Worm (Caenorhabditis elegans) whole organism, midembryonic: ENCODE data around the gene trpp-11.

Experiments used
- T22C8.4 ChIP-seq: fragments of 200-800 bp; sonication (Bioruptor generic); IDR thresholded peaks from 2 replicates; pipeline ENCODE4 v1.3.6; 2022; ENCODE audit warnings: missing genetic modification characterization, missing compliant biosample characterization
- cog-1 ChIP-seq: sonication (generic microtip); optimal IDR thresholded peaks from 2 replicates; lab custom pipeline; 2016; ENCODE audit warnings: missing genetic modification characterization, missing compliant biosample characterization
- flt-1 ChIP-seq: fragments of 200-800 bp; sonication (Bioruptor generic); IDR thresholded peaks from 2 replicates; pipeline ENCODE4 v1.3.6; 2022; ENCODE audit warnings: missing genetic modification characterization, missing compliant biosample characterization
- klf-2 ChIP-seq: fragments of 200-800 bp; sonication (Bioruptor generic); conservative IDR thresholded peaks from 2 replicates; pipeline ENCODE4 v1.3.6; 2022; ENCODE audit warnings: missing genetic modification reagents, missing genetic modification characterization, missing compliant biosample characterization
- med-1 ChIP-seq: sonication (generic microtip); optimal IDR thresholded peaks from 2 replicates; lab custom pipeline; 2017; ENCODE audit warnings: missing genetic modification characterization, mild to moderate bottlenecking, missing compliant biosample characterization, antibody characterized with exemption, missing genetic modification reagents; ENCODE audit not compliant: insufficient read depth
- ref-1 ChIP-seq: fragments of 200-800 bp; sonication (Bioruptor generic); conservative IDR thresholded peaks from 2 replicates; pipeline ENCODE4 v1.3.6; 2022; ENCODE audit warnings: missing genetic modification reagents, missing genetic modification characterization, missing compliant biosample characterization
- tab-1 ChIP-seq: fragments of 200-800 bp; sonication (Bioruptor generic); IDR thresholded peaks from 2 replicates; pipeline ENCODE4 v1.3.6; 2022; ENCODE audit warnings: missing genetic modification characterization, missing compliant biosample characterization
- ztf-23 ChIP-seq: fragments of 200-800 bp; sonication (Bioruptor generic); IDR thresholded peaks from 2 replicates; pipeline ENCODE4 v1.3.6; 2022; ENCODE audit warnings: missing genetic modification reagents, missing genetic modification characterization, missing compliant biosample characterization
- ztf-29 ChIP-seq: fragments of 200-800 bp; sonication (Bioruptor generic); IDR thresholded peaks from 2 replicates; pipeline ENCODE4 v1.3.6; 2022; ENCODE audit warnings: missing genetic modification reagents, missing genetic modification characterization, missing compliant biosample characterization

Gene trpp-11

DNA sequence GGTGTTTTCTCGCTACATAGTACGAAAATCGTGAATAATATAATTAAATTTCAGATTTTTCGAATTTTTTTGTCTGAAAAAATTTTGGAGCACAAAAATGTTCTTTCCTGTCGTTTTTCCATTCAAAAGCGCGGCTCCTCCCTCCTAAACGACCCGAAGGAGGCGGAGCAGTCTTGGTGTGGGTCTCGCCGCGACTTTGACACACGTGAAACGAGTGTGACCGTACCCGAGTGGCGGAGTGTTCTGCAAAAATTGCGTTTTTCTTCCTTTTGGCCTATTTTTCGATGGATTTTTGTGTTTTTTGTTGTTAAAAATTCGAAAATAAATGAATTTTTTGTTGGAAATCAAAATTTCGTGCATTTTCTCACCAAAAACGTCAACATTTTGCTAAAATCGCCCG is 1.3 kb upstream of the trpp-11 start, which contains the start of gene snt-2:
snt-2 (minus strand) TSS at position 139 of the 400 bp plus-strand sequence.
- TF ChIP-seq flt-1 (GFP tag; lab: Robert Waterston, UW) = 0 out of 2 replicates have a peak, but pooled peaks have one; percentile 41
- no peak for TF ChIP-seq cog-1 (tag; lab: Kevin White, UChicago)

- TF ChIP-seq T22C8.4 (GFP tag; lab: Robert Waterston, UW) (peak; percentile 71), klf-2 (GFP tag; lab: Robert Waterston, UW) (no peak)
Measured at ce11 chrIII:794000-794399, 936 bp upstream of the trpp-11 start, which contains the start of gene rps-29. TSS of gene rps-29 (plus strand) at chrIII:794300.

ce11 chrIII:797507-797906 is 2.6 kb downstream of the trpp-11 start:
- TF ChIP-seq med-1 (GFP tag; lab: Kevin White, UChicago) = no peak
- TF ChIP-seq cog-1 (tag; lab: Kevin White, UChicago) = no peak
- no peak for TF ChIP-seq ref-1 (GFP tag; lab: Robert Waterston, UW)
- no peak for TF ChIP-seq ztf-29 (GFP tag; lab: Robert Waterston, UW)
- no peak for TF ChIP-seq ztf-23 (GFP tag; lab: Robert Waterston, UW)
- TF ChIP-seq klf-2 (GFP tag; lab: Robert Waterston, UW) = no peak
- no peak for TF ChIP-seq flt-1 (GFP tag; lab: Robert Waterston, UW)
- no peak for TF ChIP-seq T22C8.4 (GFP tag; lab: Robert Waterston, UW)
- TF ChIP-seq tab-1 (GFP tag; lab: Robert Waterston, UW) = no peak

DNA sequence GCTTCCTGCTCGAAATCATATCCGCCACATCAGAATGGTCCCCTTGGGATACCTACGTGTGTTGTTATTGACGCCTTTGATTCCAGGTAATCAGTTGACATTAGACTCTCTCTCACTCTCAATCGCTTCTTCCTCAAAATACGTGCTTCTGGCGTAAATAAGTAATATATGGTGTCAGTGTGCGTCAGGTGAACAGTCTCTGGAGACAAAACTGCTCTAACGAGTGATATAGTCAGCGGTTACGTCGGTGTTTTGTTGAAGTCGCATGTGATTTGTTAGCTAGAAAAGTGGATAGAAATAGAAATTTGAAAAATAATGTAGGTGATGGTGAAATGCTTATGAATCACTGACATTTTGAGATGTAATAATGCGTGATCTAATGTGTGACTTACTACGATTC is 7.1 kb downstream of the trpp-11 start:
- TF ChIP-seq ref-1 (GFP tag; lab: Robert Waterston, UW) = no peak

ce11 chrIII:811544-811943 is 16.6 kb downstream of the trpp-11 start, which contains the start of gene daf-7:
TSS of gene daf-7 (plus strand) at chrIII:811844.
- no peak for TF ChIP-seq tab-1 (GFP tag; lab: Robert Waterston, UW)

DNA sequence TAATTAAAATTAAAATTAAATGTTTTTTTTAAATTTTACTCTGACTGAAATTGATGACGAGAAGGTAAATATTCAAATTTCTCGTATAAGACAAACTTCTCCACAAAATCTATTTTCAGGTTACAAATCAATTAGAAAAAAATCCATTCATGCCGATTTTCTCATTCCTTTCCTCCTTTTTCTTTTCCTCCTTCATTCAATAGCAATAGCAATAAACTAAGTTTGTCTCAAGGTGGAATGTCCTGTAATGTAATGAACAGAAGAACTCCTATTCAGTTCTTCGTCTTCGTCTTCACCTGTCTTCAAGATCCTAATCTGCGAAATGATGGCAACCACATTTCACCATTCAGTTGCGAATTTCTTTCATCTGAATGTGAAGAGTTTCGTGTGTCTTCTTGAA is 20.9 kb downstream of the trpp-11 start, which contains the start of gene dac-1:
dac-1 (plus strand) TSS at position 301 of the 400 bp plus-strand sequence.
- no peak for TF ChIP-seq ztf-29 (GFP tag; lab: Robert Waterston, UW)
- no peak for TF ChIP-seq klf-2 (GFP tag; lab: Robert Waterston, UW)
- no peak for TF ChIP-seq ztf-23 (GFP tag; lab: Robert Waterston, UW)
- TF ChIP-seq cog-1 (tag; lab: Kevin White, UChicago) = no peak
- no peak for TF ChIP-seq med-1 (GFP tag; lab: Kevin White, UChicago)
- no peak for TF ChIP-seq flt-1 (GFP tag; lab: Robert Waterston, UW)
- TF ChIP-seq tab-1 (GFP tag; lab: Robert Waterston, UW) = no peak
- no peak for TF ChIP-seq ref-1 (GFP tag; lab: Robert Waterston, UW)
- TF ChIP-seq T22C8.4 (GFP tag; lab: Robert Waterston, UW) = no peak

ce11 chrIII:819313-819712 is 24.4 kb downstream of the trpp-11 start:
- TF ChIP-seq cog-1 (tag; lab: Kevin White, UChicago) (no peak), med-1 (GFP tag; lab: Kevin White, UChicago) (no peak), flt-1 (GFP tag; lab: Robert Waterston, UW) (no peak), ztf-29 (GFP tag; lab: Robert Waterston, UW) (no peak), ref-1 (GFP tag; lab: Robert Waterston, UW) (no peak), T22C8.4 (GFP tag; lab: Robert Waterston, UW) (no peak), klf-2 (GFP tag; lab: Robert Waterston, UW) (no peak), tab-1 (GFP tag; lab: Robert Waterston, UW) (no peak), ztf-23 (GFP tag; lab: Robert Waterston, UW) (no peak)

DNA sequence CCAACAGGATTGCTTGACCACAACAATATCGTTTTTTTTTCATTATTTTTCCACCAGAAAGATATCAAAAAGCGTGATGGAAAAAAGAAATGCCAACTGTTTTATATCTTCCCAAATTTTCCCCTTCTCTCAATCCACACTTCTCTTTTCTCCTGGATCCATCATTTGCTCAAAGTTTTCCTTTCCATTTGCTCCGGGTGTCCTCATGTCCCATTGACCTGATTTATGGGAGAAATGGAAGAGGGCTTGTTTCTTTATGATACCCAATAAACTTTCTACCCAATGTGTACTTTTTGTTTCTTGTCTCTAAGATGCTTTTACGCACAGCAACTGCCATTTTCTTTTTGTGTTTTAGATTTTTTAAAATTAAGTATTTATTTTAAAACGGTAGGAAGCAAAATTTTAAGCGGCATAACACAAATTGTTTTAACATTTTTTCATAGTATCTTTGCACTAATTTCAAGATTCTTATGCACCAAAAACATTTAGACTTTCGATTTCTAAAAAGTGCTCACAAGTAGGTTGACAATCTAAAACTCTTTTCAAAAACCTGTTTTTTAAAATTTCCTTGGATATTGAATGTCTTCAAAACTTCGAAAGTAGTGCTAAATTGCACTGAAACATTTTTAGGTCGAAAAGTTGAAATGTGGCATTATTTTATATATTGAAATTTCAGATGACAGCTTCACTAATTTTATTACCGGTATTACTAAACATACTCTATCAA is 27.8 kb downstream of the trpp-11 start, which contains the start of gene clec-149:
clec-149 (plus strand) TSS at position 677 of the 727 bp plus-strand sequence.
- TF ChIP-seq flt-1 (GFP tag; lab: Robert Waterston, UW) = no peak
- no peak for TF ChIP-seq ref-1 (GFP tag; lab: Robert Waterston, UW)
- TF ChIP-seq T22C8.4 (GFP tag; lab: Robert Waterston, UW) = no peak
- no peak for TF ChIP-seq cog-1 (tag; lab: Kevin White, UChicago)
- no peak for TF ChIP-seq med-1 (GFP tag; lab: Kevin White, UChicago)
- TF ChIP-seq klf-2 (GFP tag; lab: Robert Waterston, UW) = no peak
- no peak for TF ChIP-seq ztf-23 (GFP tag; lab: Robert Waterston, UW)
- no peak for TF ChIP-seq tab-1 (GFP tag; lab: Robert Waterston, UW)
- TF ChIP-seq ztf-29 (GFP tag; lab: Robert Waterston, UW) = no peak

ce11 chrIII:825256-825655 is 30.3 kb downstream of the trpp-11 start:
- TF ChIP-seq ref-1 (GFP tag; lab: Robert Waterston, UW) (no peak), tab-1 (GFP tag; lab: Robert Waterston, UW) (no peak), ztf-29 (GFP tag; lab: Robert Waterston, UW) (no peak), klf-2 (GFP tag; lab: Robert Waterston, UW) (no peak), cog-1 (tag; lab: Kevin White, UChicago) (no peak), flt-1 (GFP tag; lab: Robert Waterston, UW) (no peak), med-1 (GFP tag; lab: Kevin White, UChicago) (no peak), ztf-23 (GFP tag; lab: Robert Waterston, UW) (no peak), T22C8.4 (GFP tag; lab: Robert Waterston, UW) (no peak)
